Worm (Caenorhabditis elegans) whole organism, early embryonic: ENCODE results near the gene F36H12.17.
"Not testable (repeated sequence)": the region's sequence is repeated elsewhere in the genome, so short reads cannot be mapped to it uniquely, and the experiment has no call there.

Source experiments
- B0310.2 ChIP-seq: sonication (generic microtip); optimal IDR thresholded peaks from 2 replicates; lab custom pipeline; 2016; ENCODE audit warnings: mild to moderate bottlenecking, missing genetic modification characterization, missing compliant biosample characterization
- F13C5.2 ChIP-seq: sonication (generic microtip); optimal IDR thresholded peaks from 2 replicates; lab custom pipeline; 2017; ENCODE audit warnings: mild to moderate bottlenecking, missing genetic modification characterization, inconsistent platforms, missing compliant biosample characterization
- aly-1 ChIP-seq: sonication (generic microtip); optimal IDR thresholded peaks from 2 replicates; lab custom pipeline; 2016; ENCODE audit warnings: missing genetic modification characterization, missing compliant biosample characterization
- ama-1 ChIP-seq: fragments of 150-350 bp; optimal IDR thresholded peaks from 2 replicates; lab custom pipeline; 2014
- ceh-13 ChIP-seq: fragments of 200-800 bp; sonication (Bioruptor generic); optimal IDR thresholded peaks from 2 replicates; lab custom pipeline; 2018; ENCODE audit warnings: mild to moderate bottlenecking, missing genetic modification characterization, missing compliant biosample characterization
- ceh-36 ChIP-seq: sonication (generic microtip); optimal IDR thresholded peaks from 2 replicates; lab custom pipeline; 2016; ENCODE audit warnings: missing genetic modification characterization, inconsistent platforms, missing compliant biosample characterization
- ets-7 ChIP-seq: sonication (generic microtip); optimal IDR thresholded peaks from 2 replicates; lab custom pipeline; 2016; ENCODE audit warnings: missing genotype, missing genetic modification characterization, missing compliant biosample characterization
- flt-1 ChIP-seq: fragments of 200-800 bp; sonication (Bioruptor generic); IDR thresholded peaks from 2 replicates; pipeline ENCODE4 v1.3.6; 2022; ENCODE audit warnings: missing genetic modification characterization, missing compliant biosample characterization
- hmbx-1 ChIP-seq: sonication (generic microtip); optimal IDR thresholded peaks from 2 replicates; lab custom pipeline; 2016; ENCODE audit warnings: mild to moderate bottlenecking, missing genetic modification characterization, missing compliant biosample characterization
- hmg-4 ChIP-seq: fragments of 200-800 bp; sonication (Bioruptor generic); optimal IDR thresholded peaks from 2 replicates; lab custom pipeline; 2018; ENCODE audit warnings: mild to moderate bottlenecking, missing genetic modification characterization, missing compliant biosample characterization
- hnd-1 ChIP-seq: sonication (generic microtip); optimal IDR thresholded peaks from 2 replicates; lab custom pipeline; 2016; ENCODE audit warnings: missing genetic modification characterization, missing compliant biosample characterization
- pes-1 ChIP-seq: fragments of 200-800 bp; sonication (Bioruptor generic); IDR thresholded peaks from 2 replicates; pipeline ENCODE4 v1.3.6; 2022; ENCODE audit warnings: missing genetic modification reagents, missing genetic modification characterization, missing compliant biosample characterization
- scrt-1 ChIP-seq: fragments of 200-800 bp; sonication (Bioruptor generic); IDR thresholded peaks from 2 replicates; pipeline ENCODE4 v1.3.6; 2022; ENCODE audit warnings: missing genetic modification characterization, missing compliant biosample characterization
- sea-1 ChIP-seq: fragments of 200-800 bp; sonication (Bioruptor generic); conservative IDR thresholded peaks from 2 replicates; pipeline ENCODE4 v1.3.6; 2022; ENCODE audit warnings: missing genetic modification characterization, missing compliant biosample characterization
- tbx-11 ChIP-seq: fragments of 200-800 bp; sonication (Bioruptor generic); IDR thresholded peaks from 2 replicates; pipeline ENCODE4 v1.3.6; 2022; ENCODE audit warnings: missing genetic modification characterization, missing compliant biosample characterization
- tbx-37 ChIP-seq: fragments of 200-800 bp; sonication (Bioruptor generic); conservative IDR thresholded peaks from 2 replicates; pipeline ENCODE4 v1.3.6; 2022; ENCODE audit warnings: missing genetic modification reagents, missing genetic modification characterization, missing compliant biosample characterization
- tra-4 ChIP-seq: sonication (generic microtip); optimal IDR thresholded peaks from 2 replicates; lab custom pipeline; 2017; ENCODE audit warnings: missing genetic modification characterization, missing compliant biosample characterization

Gene F36H12.17

DNA sequence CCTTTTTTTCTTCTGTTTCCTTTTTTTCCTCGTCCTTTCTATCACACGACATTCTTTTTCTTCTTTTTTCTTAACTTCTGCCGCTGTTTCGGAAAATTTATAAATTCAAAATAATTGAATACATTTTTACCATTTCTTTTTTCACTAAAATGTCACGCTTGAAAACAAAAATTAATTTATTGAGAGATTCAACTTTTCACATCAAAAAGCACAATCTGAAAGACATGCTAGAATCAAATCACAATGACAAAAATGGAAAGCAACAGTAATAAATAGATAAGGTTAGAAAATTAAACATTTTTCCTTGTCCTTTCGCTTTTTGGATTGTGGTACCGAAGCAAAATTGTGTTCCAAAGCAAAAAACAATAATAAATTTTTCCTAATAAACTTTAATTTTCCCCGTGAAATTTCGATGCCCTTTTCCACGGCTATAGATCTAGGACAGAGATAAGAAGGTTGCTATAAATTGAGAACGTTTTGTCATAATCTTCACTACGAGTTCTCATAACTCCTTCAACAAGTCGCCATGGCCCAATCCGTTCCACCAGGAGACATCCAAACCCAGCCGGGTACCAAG, 19.9 kb upstream of the F36H12.17 start, which contains the start of the genes ZK354.6 and msp-113:
ZK354.6 (minus strand) TSS at position 101 of the 577 bp plus-strand sequence.
msp-113 (plus strand) TSS at position 527 of the 577 bp plus-strand sequence.
- TF ChIP-seq flt-1 (no peak), B0310.2 (tag; lab: Kevin White, UChicago) (no peak), tra-4 (tag; lab: Kevin White, UChicago) (no peak), ceh-36 (tag; lab: Kevin White, UChicago) (no peak), scrt-1 (no peak), hmg-4 (no peak), pes-1 (GFP tag; lab: Robert Waterston, UW) (no peak), ama-1 (lab: Kevin White, UChicago) (no peak), hmbx-1 (no peak)

DNA sequence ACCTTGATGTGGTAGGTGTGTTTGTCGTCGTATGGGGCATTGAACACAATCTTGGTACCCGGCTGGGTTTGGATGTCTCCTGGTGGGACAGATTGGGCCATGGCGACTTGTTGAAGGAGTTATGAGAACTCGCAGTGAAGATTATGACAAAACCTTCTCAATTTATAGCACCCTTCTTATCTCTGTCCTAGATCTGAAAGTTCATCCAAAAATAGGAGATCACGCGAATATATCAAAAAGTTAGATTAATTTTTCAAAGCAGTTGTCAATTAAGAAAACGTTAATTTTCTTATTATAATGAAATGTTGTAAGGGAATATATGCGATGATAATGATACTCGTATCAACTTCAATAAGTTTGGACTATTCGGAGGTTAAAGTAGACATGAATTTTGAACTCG, 17.6 kb upstream of the F36H12.17 start, which contains the start of gene msp-51:
msp-51 (minus strand) TSS at position 101 of the 400 bp plus-strand sequence.
- TF ChIP-seq pes-1 (GFP tag; lab: Robert Waterston, UW); hmg-4; hnd-1 (tag; lab: Kevin White, UChicago): not testable (repeated sequence)

DNA sequence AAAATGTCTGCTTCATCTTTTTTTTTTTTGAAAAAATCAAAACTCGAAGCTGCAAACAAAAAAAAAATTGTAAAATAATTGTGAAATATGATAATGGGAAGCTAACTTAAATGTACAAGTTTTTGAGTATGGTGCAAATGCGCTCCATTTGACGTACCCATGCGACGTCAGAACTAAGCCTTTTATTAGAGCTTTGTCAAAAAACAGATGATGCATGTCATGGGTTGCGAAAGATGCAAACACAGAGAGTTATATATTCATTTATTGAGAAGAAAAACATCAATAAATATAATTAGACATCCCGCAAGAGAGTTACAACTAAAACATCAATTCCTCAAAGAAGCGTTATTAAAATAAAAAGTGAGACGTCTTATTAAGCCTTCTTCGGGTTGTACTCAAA, 16.8 kb upstream of the F36H12.17 start:
- TF ChIP-seq ceh-13 (GFP tag; lab: Kevin White, UChicago), result no peak
- no peak for TF ChIP-seq pes-1 (GFP tag; lab: Robert Waterston, UW)
- no peak for TF ChIP-seq hmbx-1

DNA sequence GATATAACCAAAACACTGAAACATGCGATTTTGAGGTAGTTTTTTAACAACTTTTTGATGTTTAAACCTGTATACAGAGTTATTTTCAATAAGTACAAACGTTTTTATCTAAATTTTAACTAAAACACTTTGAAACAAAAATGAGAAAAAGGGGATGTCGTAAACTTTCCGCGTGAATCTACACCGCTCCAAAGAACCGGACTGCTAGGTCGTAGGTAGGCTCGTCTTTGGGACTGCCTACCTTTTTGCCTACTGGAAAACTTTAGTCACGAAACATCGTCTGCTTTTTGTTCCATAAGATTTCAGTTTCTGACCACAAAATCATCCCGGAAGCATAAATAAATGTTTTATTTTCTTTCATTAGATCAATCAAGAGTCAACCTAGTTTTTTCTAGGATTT, 13.6 kb upstream of the F36H12.17 start:
- TF ChIP-seq aly-1 (tag; lab: Kevin White, UChicago), result no peak
- TF ChIP-seq tra-4 (tag; lab: Kevin White, UChicago), result no peak
- TF ChIP-seq pes-1 (GFP tag; lab: Robert Waterston, UW), result no peak
- no peak for TF ChIP-seq tbx-11 (GFP tag; lab: Robert Waterston, UW)
- no peak for TF ChIP-seq hnd-1 (tag; lab: Kevin White, UChicago)
- no peak for TF ChIP-seq hmbx-1
- no peak for TF ChIP-seq sea-1 (GFP tag; lab: Robert Waterston, UW)
- TF ChIP-seq hmg-4, result no peak
- TF ChIP-seq B0310.2 (tag; lab: Kevin White, UChicago), result no peak
- TF ChIP-seq tbx-37 (GFP tag; lab: Robert Waterston, UW), result no peak
- TF ChIP-seq F13C5.2, result no peak
- TF ChIP-seq ceh-36 (tag; lab: Kevin White, UChicago), result no peak
- no peak for TF ChIP-seq ceh-13 (GFP tag; lab: Kevin White, UChicago)
- TF ChIP-seq ets-7 (tag; lab: Kevin White, UChicago), result no peak
- no peak for TF ChIP-seq flt-1
- no peak for TF ChIP-seq scrt-1

DNA sequence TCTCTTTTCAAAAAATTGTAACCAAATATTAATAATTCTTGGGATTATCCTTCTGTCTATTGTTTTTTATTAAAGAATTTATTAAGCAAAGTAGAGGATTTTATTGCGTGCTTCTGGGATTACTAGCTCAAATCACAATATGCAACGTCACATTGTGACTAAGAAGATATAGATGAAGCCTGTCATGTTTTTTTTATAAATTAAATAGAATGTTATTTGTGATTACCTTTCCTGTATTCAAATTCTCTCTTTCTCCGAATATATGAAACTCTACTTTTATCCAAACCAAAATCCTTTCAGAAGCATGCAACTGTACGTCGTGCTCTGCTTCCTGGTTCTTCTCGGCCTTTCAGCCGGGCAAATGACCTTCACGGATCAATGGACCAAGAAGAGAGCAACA, 12.9 kb upstream of the F36H12.17 start, which contains the start of gene nlp-47:
nlp-47 (plus strand) TSS at position 301 of the 400 bp plus-strand sequence.
- TF ChIP-seq ceh-13 (GFP tag; lab: Kevin White, UChicago) (no peak), hmg-4 (no peak), tbx-11 (GFP tag; lab: Robert Waterston, UW) (no peak), tra-4 (tag; lab: Kevin White, UChicago) (no peak), hnd-1 (tag; lab: Kevin White, UChicago) (no peak), sea-1 (GFP tag; lab: Robert Waterston, UW) (no peak), tbx-37 (GFP tag; lab: Robert Waterston, UW) (no peak), hmbx-1 (no peak), ceh-36 (tag; lab: Kevin White, UChicago) (no peak), B0310.2 (tag; lab: Kevin White, UChicago) (no peak), F13C5.2 (no peak), aly-1 (tag; lab: Kevin White, UChicago) (no peak), ets-7 (tag; lab: Kevin White, UChicago) (no peak), pes-1 (GFP tag; lab: Robert Waterston, UW) (no peak), ama-1 (lab: Kevin White, UChicago) (no peak), flt-1 (no peak), scrt-1 (no peak)

DNA sequence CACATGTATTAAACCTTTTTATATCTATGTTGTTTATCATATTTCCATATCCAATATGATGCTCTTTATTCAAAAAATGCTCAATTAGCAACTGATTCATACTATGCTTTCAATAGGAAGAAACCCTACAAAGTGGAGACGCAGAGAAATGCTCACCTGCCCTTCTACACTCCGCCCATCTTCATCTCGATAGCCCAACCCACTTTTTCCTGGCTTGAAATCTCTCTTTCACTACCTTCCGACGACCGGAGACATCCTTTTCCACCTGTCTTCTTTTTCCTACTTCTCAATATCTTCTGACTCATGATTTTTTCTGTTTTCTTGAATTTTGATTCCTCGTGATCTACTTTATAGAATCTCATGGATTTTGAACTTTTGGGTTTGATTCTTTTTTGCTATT, 11.3 kb upstream of the F36H12.17 start:
- TF ChIP-seq hnd-1 (tag; lab: Kevin White, UChicago) (no peak), sea-1 (GFP tag; lab: Robert Waterston, UW) (no peak), ceh-36 (tag; lab: Kevin White, UChicago) (no peak), F13C5.2 (no peak), hmg-4 (no peak), scrt-1 (no peak), ets-7 (tag; lab: Kevin White, UChicago) (no peak)

DNA sequence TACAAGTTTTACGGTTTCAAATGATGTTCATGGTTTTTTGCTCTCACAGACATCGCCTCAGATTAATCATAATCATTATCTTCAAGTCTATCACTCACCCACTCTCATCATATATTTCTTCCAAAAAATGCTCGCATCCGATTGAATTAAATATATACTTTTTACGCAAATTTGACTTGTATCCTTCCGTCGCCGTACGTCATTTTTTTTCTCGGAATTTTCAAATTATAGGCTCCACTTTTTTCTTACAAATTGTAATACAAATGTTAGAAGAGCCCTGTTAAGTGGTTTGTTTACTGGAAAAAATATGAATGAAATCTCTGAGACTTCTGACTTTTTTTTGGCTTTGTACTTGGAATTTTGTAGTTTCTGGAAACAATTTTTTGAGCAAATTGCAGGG, 9.5 kb upstream of the F36H12.17 start:
- TF ChIP-seq flt-1 (no peak), scrt-1 (no peak), hmg-4 (no peak), ama-1 (lab: Kevin White, UChicago) (no peak), sea-1 (GFP tag; lab: Robert Waterston, UW) (no peak), tra-4 (tag; lab: Kevin White, UChicago) (no peak), B0310.2 (tag; lab: Kevin White, UChicago) (no peak), ceh-36 (tag; lab: Kevin White, UChicago) (no peak), pes-1 (GFP tag; lab: Robert Waterston, UW) (no peak), tbx-37 (GFP tag; lab: Robert Waterston, UW) (no peak), hnd-1 (tag; lab: Kevin White, UChicago) (no peak), F13C5.2 (no peak), ets-7 (tag; lab: Kevin White, UChicago) (no peak), aly-1 (tag; lab: Kevin White, UChicago) (no peak), ceh-13 (GFP tag; lab: Kevin White, UChicago) (no peak), hmbx-1 (no peak), tbx-11 (GFP tag; lab: Robert Waterston, UW) (no peak)
